Worm (Caenorhabditis elegans): ENCODE measurements around the gene F55F10.1.

Gene F55F10.1

ce11 chrIV:4398420-4398819 is 37.8 kb downstream of the F55F10.1 start (continued):
- TF ChIP-seq T20F7.1 (GFP tag; optimal IDR thresholded peaks at IDR 0.05), result no peak
- no peak for TF ChIP-seq Y48G9A.11 (GFP tag; IDR thresholded peaks at IDR 0.05)
- TF ChIP-seq tag-97 (GFP tag; IDR thresholded peaks at IDR 0.05), result no peak
- TF ChIP-seq lin-39 (tag; optimal IDR thresholded peaks at IDR 0.05), result no peak
- TF ChIP-seq zag-1 (tag; optimal IDR thresholded peaks at IDR 0.05), result no peak
- peak; percentile 64 for TF ChIP-seq set-16 (GFP tag; IDR thresholded peaks at IDR 0.05)
- TF ChIP-seq mdl-1 (tag; optimal IDR thresholded peaks at IDR 0.05), result peak in 1 of 2 experiments; percentile 52
- peak; percentile 59 for TF ChIP-seq hlh-11 (tag; optimal IDR thresholded peaks at IDR 0.05)
- TF ChIP-seq daf-12 (tag; optimal IDR thresholded peaks at IDR 0.05), result no peak
- TF ChIP-seq lin-29 (GFP tag; IDR thresholded peaks at IDR 0.05), result no peak
- no peak for TF ChIP-seq Y5F2A.4 (GFP tag; optimal IDR thresholded peaks at IDR 0.05)
- TF ChIP-seq T26A8.4 (GFP tag; IDR thresholded peaks at IDR 0.05), result no peak
- TF ChIP-seq mes-2 (tag; optimal IDR thresholded peaks at IDR 0.05; ENCODE audit: poor library complexity, severe bottlenecking), result peak; percentile 2
- TF ChIP-seq ZK337.2 (GFP tag; IDR thresholded peaks at IDR 0.05), result no peak
- TF ChIP-seq nhr-102 (tag; optimal IDR thresholded peaks at IDR 0.05), result no peak
- no peak for TF ChIP-seq snpc-1.2 (GFP tag; IDR thresholded peaks at IDR 0.05)
- no peak for TF ChIP-seq unc-62 (GFP tag; optimal IDR thresholded peaks at IDR 0.05 in 1 of 2)
- TF ChIP-seq unc-62 (tag; optimal IDR thresholded peaks at IDR 0.05), result no peak
- TF ChIP-seq gei-8 (GFP tag; optimal IDR thresholded peaks at IDR 0.05), result no peak
- TF ChIP-seq lin-1 (GFP tag; IDR thresholded peaks at IDR 0.05), result peak; percentile 16; the same call in 1 of the 2 replicates
- no peak for TF ChIP-seq daf-19 (GFP tag; conservative IDR thresholded peaks at IDR 0.05)
- no peak for TF ChIP-seq zfp-2 (tag; optimal IDR thresholded peaks at IDR 0.05)
- TF ChIP-seq jun-1 (tag; optimal IDR thresholded peaks at IDR 0.05), result no peak
- peak; percentile 46 for TF ChIP-seq hmg-1.1 (GFP tag; IDR thresholded peaks at IDR 0.05)
- TF ChIP-seq aha-1 (tag), result peak; percentile 47
- TF ChIP-seq lim-7 (GFP tag; IDR thresholded peaks at IDR 0.05), result no peak
- no peak for TF ChIP-seq ceh-28 (tag; optimal IDR thresholded peaks at IDR 0.05)
- TF ChIP-seq sdz-12 (GFP tag; optimal IDR thresholded peaks at IDR 0.05), result no peak
- no peak for TF ChIP-seq zfp-3 (GFP tag; conservative IDR thresholded peaks at IDR 0.05)
- no peak for TF ChIP-seq dve-1 (tag; optimal IDR thresholded peaks at IDR 0.05; ENCODE audit: insufficient read depth)
- no peak for TF ChIP-seq tra-1 (GFP tag; IDR thresholded peaks at IDR 0.05)
- no peak for TF ChIP-seq Y105C5A.15 (GFP tag; IDR thresholded peaks at IDR 0.05)
- TF ChIP-seq ceh-20 (GFP tag; IDR thresholded peaks at IDR 0.05), result no peak
- TF ChIP-seq skn-1 (tag; optimal IDR thresholded peaks at IDR 0.05), result no peak
- TF ChIP-seq php-3 (GFP tag; IDR thresholded peaks at IDR 0.05), result no peak
- TF ChIP-seq vab-7 (GFP tag; IDR thresholded peaks at IDR 0.05), result no peak
- no peak for TF ChIP-seq saeg-2 (GFP tag; IDR thresholded peaks at IDR 0.05)
- TF ChIP-seq lin-15B (tag; optimal IDR thresholded peaks at IDR 0.05), result no peak
- TF ChIP-seq ama-1 (optimal IDR thresholded peaks at IDR 0.05), result no peak
- TF ChIP-seq lir-3 (tag; optimal IDR thresholded peaks at IDR 0.05), result no peak
- TF ChIP-seq egl-43 (GFP tag; IDR thresholded peaks at IDR 0.05), result peak; percentile 37; the same call in 1 of the 2 replicates

- TF ChIP-seq nhr-48 (tag; optimal IDR thresholded peaks at IDR 0.05) (no peak), lin-39 (tag; optimal IDR thresholded peaks at IDR 0.05) (no peak), mdt-29 (GFP tag; IDR thresholded peaks at IDR 0.05) (no peak), fkh-10 (GFP tag; optimal IDR thresholded peaks at IDR 0.05) (no peak), nhr-102 (tag; optimal IDR thresholded peaks at IDR 0.05) (no peak), dmd-9 (GFP tag; IDR thresholded peaks at IDR 0.05) (no peak), ZK337.2 (GFP tag; IDR thresholded peaks at IDR 0.05) (no peak), F44E2.7 (GFP tag; IDR thresholded peaks at IDR 0.05) (no peak), dpl-1 (GFP tag; optimal IDR thresholded peaks at IDR 0.05) (no peak), dve-1 (tag; optimal IDR thresholded peaks at IDR 0.05; ENCODE audit: insufficient read depth) (no peak), mdl-1 (tag; optimal IDR thresholded peaks at IDR 0.05) (no peak), pha-4 (GFP tag; IDR thresholded peaks at IDR 0.05) (no peak), pha-4 (tag; optimal IDR thresholded peaks at IDR 0.05) (no peak), hif-1 (tag; optimal IDR thresholded peaks at IDR 0.05) (no peak), aly-2 (tag; optimal IDR thresholded peaks at IDR 0.05) (no peak), nhr-237 (tag; optimal IDR thresholded peaks at IDR 0.05) (no peak)
Measured at ce11 chrIV:4398890-4399289, 38.3 kb downstream of the F55F10.1 start.

Data from whole organism, L4 larva.